Worm (Caenorhabditis elegans) whole organism, young adult: ENCODE results near the gene W03F8.4.
A peak's percentile ranks its signal among the peaks of the same experiment; 100 is the strongest.

ENCODE experiments used
- F33H1.4 ChIP-seq: fragments of 200-800 bp; sonication (Bioruptor generic); IDR thresholded peaks from 2 replicates; pipeline ENCODE4 v1.3.6; 2022; ENCODE audit warnings: missing genetic modification reagents, missing genetic modification characterization, missing compliant biosample characterization
- F39B2.1 ChIP-seq: fragments of 200-800 bp; sonication (Bioruptor generic); IDR thresholded peaks from 2 replicates; pipeline ENCODE4 v1.3.6; 2022; ENCODE audit warnings: missing genetic modification reagents, missing genetic modification characterization, missing compliant biosample characterization
- F49E8.2 ChIP-seq: sonication (generic microtip); optimal IDR thresholded peaks from 3 replicates; lab custom pipeline; 2017; ENCODE audit warnings: missing genetic modification characterization, mild to moderate bottlenecking, missing compliant biosample characterization, antibody characterized with exemption, moderate library complexity; ENCODE audit not compliant: insufficient read depth
- T26A5.8 ChIP-seq: sonication (generic microtip); optimal IDR thresholded peaks from 2 replicates; lab custom pipeline; 2016; ENCODE audit warnings: missing genetic modification characterization, missing compliant biosample characterization
- Y67H2A.10 ChIP-seq: fragments of 200-800 bp; sonication (Bioruptor generic); conservative IDR thresholded peaks from 2 replicates; pipeline ENCODE4 v1.3.6; 2022; ENCODE audit warnings: missing genetic modification reagents, missing genetic modification characterization, missing compliant biosample characterization
- Y79H2A.3 ChIP-seq: fragments of 200-800 bp; sonication (Bioruptor generic); conservative IDR thresholded peaks from 2 replicates; pipeline ENCODE4 v1.3.6; 2022; ENCODE audit warnings: missing genetic modification reagents, missing genetic modification characterization, missing compliant biosample characterization
- Y95B8A.8 ChIP-seq: fragments of 200-800 bp; sonication (Bioruptor generic); IDR thresholded peaks from 2 replicates; pipeline ENCODE4 v1.3.6; 2022; ENCODE audit warnings: missing genetic modification reagents, missing genetic modification characterization, missing compliant biosample characterization
- ZK185.1 ChIP-seq: sonication (generic microtip); optimal IDR thresholded peaks from 2 replicates; lab custom pipeline; 2016; ENCODE audit warnings: mild to moderate bottlenecking, missing genetic modification characterization, missing compliant biosample characterization; ENCODE audit not compliant: poor library complexity, severe bottlenecking
- atf-7 ChIP-seq: sonication (generic microtip); optimal IDR thresholded peaks from 2 replicates; lab custom pipeline; 2017; ENCODE audit warnings: mild to moderate bottlenecking, missing genetic modification characterization, missing compliant biosample characterization
- attf-3 ChIP-seq: fragments of 200-800 bp; sonication (Bioruptor generic); conservative IDR thresholded peaks from 2 replicates; pipeline ENCODE4 v1.3.6; 2022; ENCODE audit warnings: missing genetic modification reagents, missing genetic modification characterization, missing compliant biosample characterization
- attf-5 ChIP-seq: fragments of 200-800 bp; sonication (Bioruptor generic); optimal IDR thresholded peaks from 2 replicates; lab custom pipeline; 2018; ENCODE audit warnings: mild to moderate bottlenecking, missing genetic modification characterization, missing compliant biosample characterization
- bed-2 ChIP-seq: fragments of 200-800 bp; sonication (Bioruptor generic); IDR thresholded peaks from 2 replicates; pipeline ENCODE4 v1.3.6; 2022; ENCODE audit warnings: missing genetic modification reagents, missing genetic modification characterization, missing compliant biosample characterization
- ccch-3 ChIP-seq: fragments of 200-800 bp; sonication (Bioruptor generic); optimal IDR thresholded peaks from 2 replicates; lab custom pipeline; 2018; ENCODE audit warnings: mild to moderate bottlenecking, missing genetic modification characterization, missing compliant biosample characterization
- cebp-1 ChIP-seq, 2 experiments: fragments of 200-800 bp in 1 of 2; sonication (Bioruptor generic) in 1 of 2; sonication (generic microtip) in 1 of 2; IDR thresholded peaks in 1 of 2; optimal IDR thresholded peaks in 1 of 2; 2 replicates each; pipeline versions ENCODE4 v1.3.6 to Lab custom; 2017 to 2022; ENCODE audit warnings: missing compliant biosample characterization in 2 of 2, missing genetic modification characterization in 2 of 2, mild to moderate bottlenecking in 1 of 2, missing genetic modification reagents in 1 of 2, moderate library complexity in 1 of 2
- cebp-2 ChIP-seq: fragments of 200-800 bp; sonication (Bioruptor generic); IDR thresholded peaks from 2 replicates; pipeline ENCODE4 v1.3.6; 2022; ENCODE audit warnings: missing genetic modification characterization, missing compliant biosample characterization
- ceh-27 ChIP-seq: fragments of 200-800 bp; sonication (Bioruptor generic); optimal IDR thresholded peaks from 2 replicates; lab custom pipeline; 2018; ENCODE audit warnings: mild to moderate bottlenecking, missing genetic modification characterization, moderate library complexity, missing compliant biosample characterization
- ceh-58 ChIP-seq: fragments of 200-800 bp; sonication (Bioruptor generic); IDR thresholded peaks from 2 replicates; pipeline ENCODE4 v1.3.6; 2022; ENCODE audit warnings: missing genetic modification characterization, missing compliant biosample characterization
- ceh-79 ChIP-seq: sonication (generic microtip); optimal IDR thresholded peaks from 2 replicates; lab custom pipeline; 2017; ENCODE audit warnings: mild to moderate bottlenecking, missing genetic modification characterization, missing compliant biosample characterization
- egrh-3 ChIP-seq: fragments of 200-800 bp; sonication (Bioruptor generic); IDR thresholded peaks from 2 replicates; pipeline ENCODE4 v1.3.6; 2022; ENCODE audit warnings: missing genetic modification reagents, missing genetic modification characterization, missing compliant biosample characterization
- ekl-4 ChIP-seq: fragments of 200-800 bp; sonication (Bioruptor generic); IDR thresholded peaks from 2 replicates; pipeline ENCODE4 v1.3.6; 2022; ENCODE audit warnings: missing genetic modification reagents, missing genetic modification characterization, missing compliant biosample characterization
- fkh-3 ChIP-seq: sonication (generic microtip); optimal IDR thresholded peaks from 2 replicates; lab custom pipeline; 2016; ENCODE audit warnings: mild to moderate bottlenecking, missing genetic modification characterization, missing compliant biosample characterization
- him-1 ChIP-seq: sonication (generic microtip); optimal IDR thresholded peaks from 2 replicates; lab custom pipeline; 2016; ENCODE audit warnings: missing genotype, missing genetic modification reagents, missing genetic modification characterization, missing compliant biosample characterization
- hmg-20 ChIP-seq: fragments of 200-800 bp; sonication (Bioruptor generic); IDR thresholded peaks from 2 replicates; pipeline ENCODE4 v1.3.6; 2022; ENCODE audit warnings: missing genetic modification reagents, missing genetic modification characterization, missing compliant biosample characterization
- let-607 ChIP-seq, 2 experiments: fragments of 200-800 bp in 1 of 2; sonication (Bioruptor generic) in 1 of 2; sonication (generic microtip) in 1 of 2; optimal IDR thresholded peaks; 2 replicates each; lab custom pipeline; 2016 to 2018; ENCODE audit warnings: mild to moderate bottlenecking in 2 of 2, missing compliant biosample characterization in 2 of 2, missing genetic modification characterization in 2 of 2, moderate library complexity in 2 of 2, missing genotype in 1 of 2
- lsy-27 ChIP-seq: sonication (generic microtip); optimal IDR thresholded peaks from 2 replicates; lab custom pipeline; 2017; ENCODE audit warnings: missing genetic modification characterization, mild to moderate bottlenecking, missing compliant biosample characterization, antibody characterized with exemption, missing genotype, borderline replicate concordance; ENCODE audit not compliant: insufficient read depth
- madf-10 ChIP-seq: sonication (generic microtip); optimal IDR thresholded peaks from 2 replicates; lab custom pipeline; 2016; ENCODE audit warnings: mild to moderate bottlenecking, missing genetic modification characterization, missing compliant biosample characterization
- madf-3 ChIP-seq: fragments of 200-800 bp; sonication (Bioruptor generic); IDR thresholded peaks from 2 replicates; pipeline ENCODE4 v1.3.6; 2022; ENCODE audit warnings: missing genetic modification reagents, missing genetic modification characterization, missing compliant biosample characterization
- madf-8 ChIP-seq: fragments of 200-800 bp; sonication (Bioruptor generic); conservative IDR thresholded peaks from 2 replicates; pipeline ENCODE4 v1.3.6; 2022; ENCODE audit warnings: missing genetic modification reagents, missing genetic modification characterization, missing compliant biosample characterization
- mes-4 ChIP-seq: sonication (generic microtip); optimal IDR thresholded peaks from 2 replicates; lab custom pipeline; 2016; ENCODE audit warnings: missing genotype, missing genetic modification characterization, missing compliant biosample characterization
- nfya-2 ChIP-seq: fragments of 200-800 bp; sonication (Bioruptor generic); IDR thresholded peaks from 2 replicates; pipeline ENCODE4 v1.3.6; 2022; ENCODE audit warnings: missing genetic modification reagents, missing genetic modification characterization, missing compliant biosample characterization
- nhr-179 ChIP-seq: sonication (generic microtip); optimal IDR thresholded peaks from 2 replicates; lab custom pipeline; 2016; ENCODE audit warnings: mild to moderate bottlenecking, missing genetic modification characterization, missing compliant biosample characterization
- nhr-27 ChIP-seq: fragments of 200-800 bp; sonication (Bioruptor generic); optimal IDR thresholded peaks from 2 replicates; lab custom pipeline; 2018; ENCODE audit warnings: mild to moderate bottlenecking, missing genetic modification characterization, moderate library complexity, missing compliant biosample characterization
- nhr-80 ChIP-seq: sonication (generic microtip); optimal IDR thresholded peaks from 2 replicates; lab custom pipeline; 2016; ENCODE audit warnings: missing genetic modification characterization, missing compliant biosample characterization
- repo-1 ChIP-seq: sonication (generic microtip); optimal IDR thresholded peaks from 2 replicates; lab custom pipeline; 2017; ENCODE audit warnings: mild to moderate bottlenecking, missing genetic modification characterization, missing compliant biosample characterization
- rpc-1 ChIP-seq, 2 experiments: fragments of 150-350 bp in 1 of 2; sonication (generic microtip) in 1 of 2; optimal IDR thresholded peaks; 2 replicates each; lab custom pipeline; 2014 to 2018; ENCODE audit warnings: missing biosample characterization in 1 of 2, missing genetic modification characterization in 1 of 2, missing genetic modification reagents in 1 of 2, missing genotype in 1 of 2
- sdz-38 ChIP-seq: sonication (generic microtip); optimal IDR thresholded peaks from 2 replicates; lab custom pipeline; 2016; ENCODE audit warnings: missing genotype, missing genetic modification characterization, missing compliant biosample characterization
- snpc-1.1 ChIP-seq: sonication (generic microtip); optimal IDR thresholded peaks from 2 replicates; lab custom pipeline; 2017; ENCODE audit warnings: missing genetic modification characterization, mild to moderate bottlenecking, missing compliant biosample characterization, antibody characterized with exemption, moderate library complexity, missing genotype, missing genetic modification reagents; ENCODE audit not compliant: insufficient read depth
- snpc-1.3 ChIP-seq: sonication (generic microtip); optimal IDR thresholded peaks from 2 replicates; lab custom pipeline; 2017; ENCODE audit warnings: missing genetic modification characterization, mild to moderate bottlenecking, missing compliant biosample characterization, antibody characterized with exemption, moderate library complexity, missing genotype, missing genetic modification reagents; ENCODE audit not compliant: insufficient read depth
- snpc-3.4 ChIP-seq: sonication (generic microtip); optimal IDR thresholded peaks from 2 replicates; lab custom pipeline; 2017; ENCODE audit warnings: missing genetic modification characterization, mild to moderate bottlenecking, missing compliant biosample characterization, antibody characterized with exemption, moderate library complexity, missing genotype, missing genetic modification reagents
- tbp1 ChIP-seq: fragments of 200-800 bp; sonication (Bioruptor generic); optimal IDR thresholded peaks from 2 replicates; lab custom pipeline; 2018; ENCODE audit warnings: mild to moderate bottlenecking, missing genetic modification characterization, missing compliant biosample characterization
- tbx-9 ChIP-seq: sonication (generic microtip); optimal IDR thresholded peaks from 2 replicates; lab custom pipeline; 2016; ENCODE audit warnings: borderline replicate concordance, missing genetic modification characterization, inconsistent platforms, missing compliant biosample characterization
- tlf-1 ChIP-seq: fragments of 200-800 bp; sonication (Bioruptor generic); optimal IDR thresholded peaks from 2 replicates; lab custom pipeline; 2018; ENCODE audit warnings: mild to moderate bottlenecking, missing genetic modification characterization, missing compliant biosample characterization
- unc-62 ChIP-seq: fragments of 150-350 bp; optimal IDR thresholded peaks from 2 replicates; lab custom pipeline; 2014; ENCODE audit warnings: missing biosample characterization, missing genetic modification reagents, missing genetic modification characterization
- xnd-1 ChIP-seq: sonication (generic microtip); optimal IDR thresholded peaks from 2 replicates; lab custom pipeline; 2016; ENCODE audit warnings: missing genotype, missing genetic modification reagents, missing genetic modification characterization, missing compliant biosample characterization
- zfh-2 ChIP-seq: fragments of 200-800 bp; sonication (Bioruptor generic); conservative IDR thresholded peaks from 2 replicates; pipeline ENCODE4 v1.3.6; 2022; ENCODE audit warnings: missing genetic modification reagents, missing genetic modification characterization, missing compliant biosample characterization
- ztf-3 ChIP-seq: fragments of 200-800 bp; sonication (Bioruptor generic); optimal IDR thresholded peaks from 2 replicates; lab custom pipeline; 2018; ENCODE audit warnings: mild to moderate bottlenecking, missing genetic modification characterization, missing compliant biosample characterization

Gene W03F8.4

DNA sequence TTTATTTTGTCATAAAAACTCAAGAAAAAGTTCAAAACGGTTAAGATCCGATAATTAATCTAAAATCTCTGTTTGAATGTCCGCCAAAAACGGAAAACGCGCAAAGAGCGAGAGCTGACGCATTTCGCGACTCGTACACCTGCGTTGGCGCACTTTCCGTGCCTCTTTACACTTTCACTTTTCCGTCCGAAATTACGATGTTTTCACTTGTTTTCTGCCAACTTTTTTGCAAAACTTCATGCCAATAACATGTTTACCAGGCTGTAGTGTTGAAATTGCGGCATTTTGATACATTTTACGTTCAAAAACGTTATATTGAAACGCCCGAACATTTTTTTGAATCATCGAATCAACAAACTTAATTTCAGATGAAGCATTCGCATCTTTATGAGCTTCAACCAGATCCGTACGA is at the start of gene W03F8.4:
Gene W03F8.4 (plus strand): TSS at position 369 of the 412 bp plus-strand sequence.
- TF ChIP-seq sdz-38 (no peak), hmg-20 (peak; percentile 86), fkh-3 (tag; lab: Kevin White, UChicago) (no peak), ceh-58 (no peak), cebp-1 (GFP tag; IDR thresholded peaks at IDR 0.05; lab: Robert Waterston, UW) (peak; percentile 47; the same call in 1 of the 2 replicates), cebp-1 (tag; optimal IDR thresholded peaks at IDR 0.05; lab: Kevin White, UChicago) (peak; percentile 84), nfya-2 (GFP tag; lab: Robert Waterston, UW) (no peak), ceh-79 (tag; lab: Kevin White, UChicago) (no peak), ztf-3 (GFP tag; lab: Kevin White, UChicago) (no peak), T26A5.8 (no peak), repo-1 (tag; lab: Kevin White, UChicago) (peak; percentile 84), tbx-9 (no peak), ceh-27 (peak; percentile 85), egrh-3 (GFP tag; lab: Robert Waterston, UW) (no peak), madf-8 (GFP tag; lab: Robert Waterston, UW) (peak; percentile 45), Y67H2A.10 (GFP tag; lab: Robert Waterston, UW) (no peak), Y79H2A.3 (GFP tag; lab: Robert Waterston, UW) (no peak), nhr-179 (tag; lab: Kevin White, UChicago) (no peak), tlf-1 (peak; percentile 91), bed-2 (no peak), xnd-1 (tag; lab: Kevin White, UChicago) (peak; percentile 59), let-607 (tag; optimal IDR thresholded peaks at IDR 0.05; lab: Kevin White, UChicago) (peak; percentile 70 to 87), ekl-4 (GFP tag; lab: Robert Waterston, UW) (peak; percentile 93), nhr-80 (peak; percentile 65), ccch-3 (GFP tag; lab: Kevin White, UChicago) (no peak), mes-4 (tag; lab: Kevin White, UChicago) (no peak), atf-7 (tag; lab: Kevin White, UChicago) (peak; percentile 42), rpc-1 (optimal IDR thresholded peaks at IDR 0.05; lab: Kevin White, UChicago) (no peak), rpc-1 (tag; optimal IDR thresholded peaks at IDR 0.05; lab: Kevin White, UChicago) (no peak), nhr-27 (tag; lab: Kevin White, UChicago) (no peak), cebp-2 (GFP tag; lab: Robert Waterston, UW) (no peak), unc-62 (no peak), F49E8.2 (tag; lab: Kevin White, UChicago) (peak; percentile 29), snpc-3.4 (tag; lab: Kevin White, UChicago) (peak; percentile 66), F39B2.1 (GFP tag; lab: Robert Waterston, UW) (0 out of 2 replicates have a peak, but pooled peaks have one; percentile 32), snpc-1.1 (tag; lab: Kevin White, UChicago) (peak; percentile 76), madf-10 (tag; lab: Kevin White, UChicago) (peak; percentile 51), tbp1 (GFP tag; lab: Kevin White, UChicago) (peak; percentile 75), attf-5 (peak; percentile 89), snpc-1.3 (peak; percentile 89), F33H1.4 (GFP tag; lab: Robert Waterston, UW) (peak; percentile 75), ZK185.1 (tag; lab: Kevin White, UChicago) (peak; percentile 82), lsy-27 (tag; lab: Kevin White, UChicago) (no peak), zfh-2 (peak; percentile 56; the same call in 1 of the 2 replicates), madf-3 (GFP tag; lab: Robert Waterston, UW) (peak; percentile 93), him-1 (peak; percentile 53), attf-3 (GFP tag; lab: Robert Waterston, UW) (peak; percentile 73), Y95B8A.8 (GFP tag; lab: Robert Waterston, UW) (0 out of 2 replicates have a peak, but pooled peaks have one; percentile 19)
